Worm (Caenorhabditis elegans) whole organism, L1 larva: ENCODE data around the gene syp-2.
A peak's percentile ranks its signal among the peaks of the same experiment; 100 is the strongest.

Experiments
- C04F5.9 ChIP-seq: sonication (generic microtip); optimal IDR thresholded peaks from 2 replicates; lab custom pipeline; 2016; ENCODE audit warnings: missing genetic modification characterization, missing compliant biosample characterization
- C34B4.2 ChIP-seq: sonication (generic microtip); optimal IDR thresholded peaks from 2 replicates; lab custom pipeline; 2017; ENCODE audit warnings: mild to moderate bottlenecking, missing genetic modification characterization, missing compliant biosample characterization
- F16B12.6 ChIP-seq: fragments of 150-350 bp; optimal IDR thresholded peaks from 2 replicates; lab custom pipeline; 2014; ENCODE audit warnings: missing biosample characterization, missing genetic modification characterization
- Y116A8C.19 ChIP-seq: sonication (generic microtip); optimal IDR thresholded peaks from 2 replicates; lab custom pipeline; 2016; ENCODE audit warnings: missing compliant biosample characterization, missing genetic modification characterization, borderline replicate concordance
- aha-1 ChIP-seq: fragments of 150-350 bp; optimal IDR thresholded peaks from 2 replicates; lab custom pipeline; 2014; ENCODE audit warnings: missing biosample characterization, missing genetic modification characterization
- ama-1 ChIP-seq: fragments of 150-350 bp; optimal IDR thresholded peaks from 2 replicates; lab custom pipeline; 2014
- ceh-8 ChIP-seq: fragments of 200-800 bp; sonication (Bioruptor generic); optimal IDR thresholded peaks from 2 replicates; lab custom pipeline; 2018; ENCODE audit warnings: mild to moderate bottlenecking, missing genetic modification characterization, moderate library complexity, missing compliant biosample characterization
- ceh-82 ChIP-seq, 3 experiments: fragments of 150-350 bp in 1 of 3; sonication (generic microtip) in 2 of 3; optimal IDR thresholded peaks; 2 replicates each; lab custom pipeline; 2014 to 2017; ENCODE audit warnings: missing biosample characterization in 3 of 3, missing genetic modification characterization in 3 of 3
- ceh-88 ChIP-seq: fragments of 200-800 bp; sonication (Bioruptor generic); IDR thresholded peaks from 2 replicates; pipeline ENCODE4 v1.3.6; 2022; ENCODE audit warnings: missing genetic modification characterization, missing compliant biosample characterization
- ceh-90 ChIP-seq: sonication (generic microtip); optimal IDR thresholded peaks from 2 replicates; lab custom pipeline; 2016; ENCODE audit warnings: missing genetic modification characterization, missing compliant biosample characterization
- dsc-1 ChIP-seq: sonication (generic microtip); optimal IDR thresholded peaks from 2 replicates; lab custom pipeline; 2016; ENCODE audit warnings: mild to moderate bottlenecking, missing genetic modification characterization, missing compliant biosample characterization
- efl-1 ChIP-seq, 4 experiments: fragments of 150-350 bp; optimal IDR thresholded peaks in 3 of 4; peaks in 1 of 4; 1 replicate in 1 of 4; 2 replicates in 3 of 4; lab custom pipeline; 2014; ENCODE audit warnings: missing biosample characterization in 2 of 4, missing genetic modification characterization in 2 of 4, missing genetic modification reagents in 2 of 4
- egl-27 ChIP-seq, 2 experiments: fragments of 150-350 bp in 1 of 2; sonication (generic microtip); optimal IDR thresholded peaks; 3 replicates each; lab custom pipeline; 2017 to 2018; ENCODE audit warnings: missing biosample characterization in 2 of 2, missing genetic modification characterization in 2 of 2, missing genetic modification reagents in 2 of 2
- elt-2 ChIP-seq: sonication (generic microtip); optimal IDR thresholded peaks from 2 replicates; lab custom pipeline; 2016; ENCODE audit warnings: missing genetic modification characterization, mild to moderate bottlenecking, inconsistent platforms, missing compliant biosample characterization, missing genetic modification reagents
- fkh-8 ChIP-seq: sonication (generic microtip); optimal IDR thresholded peaks from 2 replicates; lab custom pipeline; 2016; ENCODE audit warnings: mild to moderate bottlenecking, missing genetic modification characterization, missing compliant biosample characterization
- fos-1 ChIP-seq: fragments of 150-350 bp; optimal IDR thresholded peaks from 2 replicates; lab custom pipeline; 2014; ENCODE audit warnings: missing biosample characterization, missing genetic modification characterization
- lin-35 ChIP-seq, 2 experiments: fragments of 150-350 bp; optimal IDR thresholded peaks; 2 replicates each; lab custom pipeline; 2014; ENCODE audit warnings: missing biosample characterization in 2 of 2, missing genetic modification characterization in 2 of 2, missing genetic modification reagents in 2 of 2
- nhr-11 ChIP-seq: fragments of 150-350 bp; optimal IDR thresholded peaks from 2 replicates; lab custom pipeline; 2014; ENCODE audit warnings: missing biosample characterization, missing genetic modification characterization
- nhr-12 ChIP-seq: sonication (generic microtip); optimal IDR thresholded peaks from 2 replicates; lab custom pipeline; 2017; ENCODE audit warnings: missing biosample characterization, missing genetic modification characterization
- nhr-19 ChIP-seq: fragments of 200-800 bp; sonication (Bioruptor generic); conservative IDR thresholded peaks from 2 replicates; pipeline ENCODE4 v1.3.6; 2022; ENCODE audit warnings: missing genetic modification characterization, missing compliant biosample characterization
- nhr-20 ChIP-seq: sonication (generic microtip); optimal IDR thresholded peaks from 2 replicates; lab custom pipeline; 2016; ENCODE audit warnings: mild to moderate bottlenecking, missing genetic modification characterization, missing compliant biosample characterization
- nhr-237 ChIP-seq: fragments of 150-350 bp; optimal IDR thresholded peaks from 2 replicates; lab custom pipeline; 2014; ENCODE audit warnings: missing biosample characterization, missing genetic modification characterization
- nhr-47 ChIP-seq: sonication (generic microtip); optimal IDR thresholded peaks from 2 replicates; lab custom pipeline; 2016; ENCODE audit warnings: mild to moderate bottlenecking, missing genetic modification characterization, moderate library complexity, missing compliant biosample characterization
- nhr-71 ChIP-seq: sonication (generic microtip); optimal IDR thresholded peaks from 2 replicates; lab custom pipeline; 2016; ENCODE audit warnings: mild to moderate bottlenecking, missing genetic modification characterization, moderate library complexity, missing compliant biosample characterization
- nhr-76 ChIP-seq: sonication (generic microtip); optimal IDR thresholded peaks from 2 replicates; lab custom pipeline; 2017; ENCODE audit warnings: missing biosample characterization, missing genetic modification characterization
- nhr-90 ChIP-seq: sonication (generic microtip); optimal IDR thresholded peaks from 2 replicates; lab custom pipeline; 2016; ENCODE audit warnings: mild to moderate bottlenecking, missing genetic modification characterization, missing compliant biosample characterization; ENCODE audit not compliant: poor library complexity
- pax-3 ChIP-seq: fragments of 200-800 bp; sonication (Bioruptor generic); optimal IDR thresholded peaks from 2 replicates; lab custom pipeline; 2018; ENCODE audit warnings: mild to moderate bottlenecking, missing genetic modification characterization, moderate library complexity, missing compliant biosample characterization
- pqm-1 ChIP-seq: sonication (generic microtip); optimal IDR thresholded peaks from 3 replicates; lab custom pipeline; 2017; ENCODE audit warnings: missing biosample characterization, missing genetic modification characterization
- rnt-1 ChIP-seq: sonication (generic microtip); optimal IDR thresholded peaks from 2 replicates; lab custom pipeline; 2016; ENCODE audit warnings: mild to moderate bottlenecking, missing genetic modification characterization, moderate library complexity, missing compliant biosample characterization
- skn-1 ChIP-seq: fragments of 150-350 bp; optimal IDR thresholded peaks from 2 replicates; lab custom pipeline; 2014; ENCODE audit warnings: missing biosample characterization, missing genetic modification characterization
- snu-23 ChIP-seq: sonication (generic microtip); optimal IDR thresholded peaks from 2 replicates; lab custom pipeline; 2016; ENCODE audit warnings: missing genetic modification characterization, missing compliant biosample characterization
- swsn-7 ChIP-seq: sonication (generic microtip); optimal IDR thresholded peaks from 2 replicates; lab custom pipeline; 2016; ENCODE audit warnings: missing genetic modification characterization, missing compliant biosample characterization
- tbx-2 ChIP-seq: sonication (generic microtip); optimal IDR thresholded peaks from 2 replicates; lab custom pipeline; 2016; ENCODE audit warnings: missing genetic modification characterization, missing compliant biosample characterization
- tlp-1 ChIP-seq: fragments of 150-350 bp; optimal IDR thresholded peaks from 2 replicates; lab custom pipeline; 2014; ENCODE audit warnings: missing biosample characterization, missing genetic modification characterization
- unc-130 ChIP-seq: fragments of 150-350 bp; optimal IDR thresholded peaks from 2 replicates; lab custom pipeline; 2017; ENCODE audit warnings: missing biosample characterization, missing genetic modification characterization, inconsistent platforms
- unc-30 ChIP-seq: sonication (generic microtip); optimal IDR thresholded peaks from 2 replicates; lab custom pipeline; 2017; ENCODE audit warnings: missing biosample characterization, missing genetic modification characterization
- unc-86 ChIP-seq: sonication (generic microtip); optimal IDR thresholded peaks from 2 replicates; lab custom pipeline; 2016; ENCODE audit warnings: missing genetic modification characterization, missing compliant biosample characterization
- zag-1 ChIP-seq: fragments of 150-350 bp; optimal IDR thresholded peaks from 2 replicates; lab custom pipeline; 2014; ENCODE audit warnings: missing biosample characterization, missing genetic modification characterization
- ztf-11 ChIP-seq, 2 experiments: sonication (generic microtip); optimal IDR thresholded peaks; 2 replicates each; lab custom pipeline; 2016 to 2017; ENCODE audit warnings: missing genetic modification characterization in 2 of 2, missing biosample characterization in 1 of 2, missing compliant biosample characterization in 1 of 2

Gene syp-2

DNA sequence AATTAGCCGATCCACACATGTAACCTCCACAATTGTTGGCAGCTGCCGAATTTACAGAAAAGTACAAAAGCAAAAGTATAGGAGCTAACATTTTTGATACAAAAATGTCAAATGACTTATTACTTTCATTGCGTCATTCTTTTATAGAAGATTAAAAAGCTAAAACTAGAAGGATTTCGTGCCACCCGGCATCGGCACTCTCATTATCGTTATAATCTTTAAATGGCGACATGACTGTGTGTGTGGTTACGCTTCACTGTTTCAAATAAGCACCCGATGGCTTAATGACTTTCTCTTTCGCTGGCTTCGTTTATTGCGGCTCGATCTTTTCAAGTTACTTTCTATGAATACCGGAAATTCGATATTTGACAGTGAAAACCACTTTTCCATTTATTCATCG, 2.5 kb upstream of the syp-2 start, which contains the start of gene grl-1:
TSS of gene grl-1 (minus strand) at position 101 of the 400 bp plus-strand sequence.
- TF ChIP-seq nhr-12 (tag; lab: Kevin White, UChicago) = no peak
- TF ChIP-seq C04F5.9 = no peak
- no peak for TF ChIP-seq unc-130 (tag; lab: Kevin White, UChicago)
- no peak for TF ChIP-seq pax-3 (tag; lab: Kevin White, UChicago)
- TF ChIP-seq swsn-7 (tag; lab: Kevin White, UChicago) = no peak
- TF ChIP-seq aha-1 = no peak
- no peak for TF ChIP-seq Y116A8C.19 (tag; lab: Kevin White, UChicago)
- TF ChIP-seq ceh-88 = no peak
- TF ChIP-seq fos-1 = no peak
- TF ChIP-seq ceh-82 (tag; optimal IDR thresholded peaks at IDR 0.05; lab: Kevin White, UChicago) = no peak
- TF ChIP-seq lin-35 (GFP tag; optimal IDR thresholded peaks at IDR 0.05; lab: Kevin White, UChicago) = no peak
- TF ChIP-seq F16B12.6 (tag; lab: Kevin White, UChicago) = no peak
- no peak for TF ChIP-seq nhr-20

DNA sequence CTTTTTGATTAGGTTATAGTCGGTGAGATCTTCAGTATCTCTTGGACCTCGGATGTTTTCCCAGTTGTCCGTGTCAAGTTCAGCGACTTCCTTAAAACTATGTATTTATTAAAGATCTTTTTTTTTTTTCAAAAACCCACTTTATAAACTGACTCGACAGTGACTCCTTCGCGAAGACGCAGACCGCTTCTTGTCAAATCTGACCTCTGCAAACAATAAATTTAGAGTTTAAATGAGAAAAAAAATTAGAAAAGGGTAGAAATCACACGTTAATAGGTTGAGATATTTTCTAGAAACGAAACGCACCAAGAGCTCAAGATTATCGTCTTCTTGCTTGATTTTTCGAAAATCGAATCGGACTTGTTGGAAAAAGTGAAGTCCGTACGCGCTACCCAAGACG, 513 bp upstream of the syp-2 start, which contains the start of gene C24G6.8:
TSS of gene C24G6.8 (minus strand) at position 101 of the 400 bp plus-strand sequence.
- no peak for TF ChIP-seq ceh-90 (tag; lab: Kevin White, UChicago)
- TF ChIP-seq efl-1 (optimal IDR thresholded peaks at IDR 0.05; lab: Kevin White, UChicago) = no peak
- peak in 1 of 2 experiments; percentile 68 for TF ChIP-seq efl-1 (GFP tag; optimal IDR thresholded peaks at IDR 0.05 in 1 of 2; lab: Kevin White, UChicago)

DNA sequence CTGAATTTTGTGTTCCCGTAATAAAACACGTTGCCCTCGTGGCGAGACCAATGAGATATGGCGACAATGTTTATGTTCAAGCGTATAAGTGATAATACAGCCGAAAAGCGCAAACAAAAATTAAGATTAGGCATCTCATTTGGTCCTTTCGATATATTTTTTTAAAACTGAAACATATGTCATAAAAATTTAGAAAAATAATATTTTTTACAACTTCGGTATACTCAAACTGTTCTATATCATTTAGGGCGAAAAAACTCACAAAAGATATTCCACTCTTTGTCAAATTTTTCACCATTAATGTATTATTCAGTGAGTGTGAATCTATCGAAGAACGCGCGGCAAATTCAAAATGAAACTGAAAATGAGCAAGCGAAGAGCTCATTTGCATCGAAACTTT, 2.2 kb downstream of the syp-2 start, which contains the start of gene cft-1:
TSS of gene cft-1 (plus strand) at position 301 of the 400 bp plus-strand sequence.
- TF ChIP-seq ceh-82 (tag; optimal IDR thresholded peaks at IDR 0.05; lab: Kevin White, UChicago) = no peak
- no peak for TF ChIP-seq nhr-12 (tag; lab: Kevin White, UChicago)

ce11 chrV:5548051-5548450, 11.8 kb downstream of the syp-2 start, which contains the start of gene ugt-48:
TSS of gene ugt-48 (minus strand) at chrV:5548062.
- TF ChIP-seq F16B12.6 (tag; lab: Kevin White, UChicago) (no peak), ama-1 (lab: Kevin White, UChicago) (no peak), C34B4.2 (no peak), tbx-2 (tag; lab: Kevin White, UChicago) (no peak), nhr-237 (no peak), nhr-90 (tag; lab: Kevin White, UChicago) (no peak), snu-23 (GFP tag; lab: Kevin White, UChicago) (no peak), skn-1 (no peak), efl-1 (optimal IDR thresholded peaks at IDR 0.05; lab: Kevin White, UChicago) (no peak), efl-1 (GFP tag; optimal IDR thresholded peaks at IDR 0.05 in 1 of 2; lab: Kevin White, UChicago) (no peak), nhr-76 (tag; lab: Kevin White, UChicago) (no peak), ztf-11 (tag; optimal IDR thresholded peaks at IDR 0.05; lab: Kevin White, UChicago) (no peak)

DNA sequence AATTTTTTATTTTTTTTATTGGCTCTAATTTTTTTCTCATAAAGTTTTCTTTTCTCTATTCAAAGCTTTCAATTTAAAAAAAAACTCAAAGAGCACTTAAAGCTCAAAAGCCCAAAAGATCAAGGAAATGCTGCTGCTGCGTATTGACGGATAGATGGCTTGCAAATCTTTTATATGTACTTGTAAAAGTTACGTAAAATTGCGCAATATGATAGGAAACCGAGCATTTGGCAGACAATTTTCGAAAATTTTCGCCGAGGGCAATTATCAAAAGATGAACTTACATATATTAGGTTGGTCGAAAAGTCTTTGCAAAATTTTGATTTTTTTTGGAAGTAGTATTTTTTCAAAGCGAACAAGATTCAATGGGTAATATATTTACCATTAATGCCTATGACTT, 12.2 kb downstream of the syp-2 start:
- no peak for TF ChIP-seq lin-35 (GFP tag; optimal IDR thresholded peaks at IDR 0.05; lab: Kevin White, UChicago)
- TF ChIP-seq ceh-8 = no peak
- TF ChIP-seq tlp-1 (tag; lab: Kevin White, UChicago) = no peak
- no peak for TF ChIP-seq elt-2 (tag; lab: Kevin White, UChicago)
- no peak for TF ChIP-seq nhr-90 (tag; lab: Kevin White, UChicago)
- TF ChIP-seq pqm-1 (tag; lab: Kevin White, UChicago) = no peak
- TF ChIP-seq egl-27 (tag; optimal IDR thresholded peaks at IDR 0.05; lab: Kevin White, UChicago) = no peak
- TF ChIP-seq nhr-237 = no peak
- no peak for TF ChIP-seq dsc-1 (tag; lab: Kevin White, UChicago)
- TF ChIP-seq nhr-71 (tag; lab: Kevin White, UChicago) = no peak
- TF ChIP-seq rnt-1 (tag; lab: Kevin White, UChicago) = no peak
- no peak for TF ChIP-seq nhr-19 (GFP tag; lab: Robert Waterston, UW)
- no peak for TF ChIP-seq snu-23 (GFP tag; lab: Kevin White, UChicago)
- TF ChIP-seq fkh-8 (tag; lab: Kevin White, UChicago) = no peak
- TF ChIP-seq unc-86 (tag; lab: Kevin White, UChicago) = no peak
- TF ChIP-seq zag-1 (tag; lab: Kevin White, UChicago) = no peak
- no peak for TF ChIP-seq nhr-11 (tag; lab: Kevin White, UChicago)
- TF ChIP-seq unc-30 (tag; lab: Kevin White, UChicago) = no peak
- no peak for TF ChIP-seq nhr-47
